Worm (Caenorhabditis elegans) whole organism, late embryonic: ENCODE data around the gene F09C6.15.

ENCODE experiments used
- K02D7.2 ChIP-seq: sonication (generic microtip); optimal IDR thresholded peaks from 2 replicates; lab custom pipeline; 2017; ENCODE audit warnings: mild to moderate bottlenecking, missing genetic modification characterization, missing compliant biosample characterization
- Y22D7AL.16 ChIP-seq: sonication (generic microtip); optimal IDR thresholded peaks from 2 replicates; lab custom pipeline; 2016; ENCODE audit warnings: missing genetic modification characterization, missing compliant biosample characterization
- ama-1 ChIP-seq: fragments of 150-350 bp; optimal IDR thresholded peaks from 2 replicates; lab custom pipeline; 2014
- dmd-4 ChIP-seq: sonication (generic microtip); optimal IDR thresholded peaks from 2 replicates; lab custom pipeline; 2016; ENCODE audit warnings: borderline replicate concordance, missing genetic modification characterization, missing compliant biosample characterization
- lin-11 ChIP-seq: fragments of 200-800 bp; sonication (Bioruptor generic); optimal IDR thresholded peaks from 2 replicates; lab custom pipeline; 2018; ENCODE audit warnings: mild to moderate bottlenecking, missing genetic modification characterization, missing compliant biosample characterization
- nfya-1 ChIP-seq: sonication (generic microtip); optimal IDR thresholded peaks from 2 replicates; lab custom pipeline; 2017; ENCODE audit warnings: missing genetic modification characterization, mild to moderate bottlenecking, missing compliant biosample characterization, antibody characterized with exemption, moderate library complexity
- pag-3 ChIP-seq: sonication (generic microtip); optimal IDR thresholded peaks from 2 replicates; lab custom pipeline; 2016; ENCODE audit warnings: missing compliant biosample characterization, missing genetic modification characterization, borderline replicate concordance
- ref-2 ChIP-seq: sonication (generic microtip); optimal IDR thresholded peaks from 2 replicates; lab custom pipeline; 2016; ENCODE audit warnings: missing genetic modification characterization, missing compliant biosample characterization
- sox-4 ChIP-seq: sonication (generic microtip); optimal IDR thresholded peaks from 2 replicates; lab custom pipeline; 2017; ENCODE audit warnings: mild to moderate bottlenecking, missing genetic modification characterization, inconsistent platforms, missing compliant biosample characterization

DNA sequence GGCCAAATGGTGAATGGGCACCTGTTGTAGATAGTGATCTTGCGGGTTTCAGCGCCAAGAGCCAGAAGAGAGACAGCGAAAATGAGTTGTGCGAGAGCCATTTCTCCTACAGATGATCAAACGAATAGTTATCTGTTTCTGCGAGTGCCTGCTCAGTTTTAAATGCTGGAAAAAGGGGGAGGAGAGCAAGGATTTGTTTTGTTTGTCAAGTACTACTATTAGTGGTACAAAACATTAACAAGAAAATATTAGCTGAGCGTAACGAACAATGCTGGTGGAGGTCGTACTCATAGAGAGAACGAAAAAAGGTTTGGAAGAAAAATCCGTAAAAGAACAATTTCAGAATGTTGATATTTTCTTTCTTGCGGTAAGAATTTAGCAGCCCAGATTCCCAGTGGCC, 22.2 kb upstream of the F09C6.15 start, which contains the start of gene thn-4:
- no peak for TF ChIP-seq pag-3 (tag; lab: Kevin White, UChicago)
- TF ChIP-seq sox-4, result no peak
- no peak for TF ChIP-seq K02D7.2
- no peak for TF ChIP-seq lin-11 (tag; lab: Kevin White, UChicago)
- no peak for TF ChIP-seq Y22D7AL.16 (tag; lab: Kevin White, UChicago)
- no peak for TF ChIP-seq nfya-1 (tag; lab: Kevin White, UChicago)
- no peak for TF ChIP-seq ama-1 (lab: Kevin White, UChicago)
- no peak for TF ChIP-seq dmd-4
- no peak for TF ChIP-seq ref-2 (tag; lab: Kevin White, UChicago)
